Fruit fly (Drosophila melanogaster) whole organism, embryonic: ENCODE measurements around the gene Gga.

Source experiments
- Ada2b ChIP-seq: fragments of 200-800 bp; sonication (Bioruptor generic); IDR thresholded peaks from 2 replicates; pipeline ENCODE4 v1.3.6; 2022; ENCODE audit warnings: missing biosample characterization, missing genetic modification characterization
- Aef1 ChIP-seq: fragments of 200-800 bp; sonication (Bioruptor generic); IDR thresholded peaks from 3 replicates; pipeline ENCODE4 v1.3.6; 2022; ENCODE audit warnings: missing biosample characterization, missing genetic modification characterization
- CG1024 ChIP-seq: fragments of 200-800 bp; sonication (Bioruptor generic); IDR thresholded peaks from 2 replicates; pipeline ENCODE4 v1.3.6; 2022; ENCODE audit warnings: missing biosample characterization, missing genetic modification characterization
- CG12071 ChIP-seq: fragments of 200-800 bp; sonication (Bioruptor generic); optimal IDR thresholded peaks from 3 replicates; lab custom pipeline; 2018; ENCODE audit warnings: missing biosample characterization, mild to moderate bottlenecking, missing genetic modification characterization
- CG14710 ChIP-seq: fragments of 200-800 bp; sonication (Bioruptor generic); optimal IDR thresholded peaks from 3 replicates; lab custom pipeline; 2019; ENCODE audit warnings: missing biosample characterization, mild to moderate bottlenecking, missing genetic modification characterization, moderate library complexity
- CG15073 ChIP-seq: fragments of 200-800 bp; sonication (Bioruptor generic); optimal IDR thresholded peaks from 2 replicates; lab custom pipeline; 2016; ENCODE audit warnings: missing biosample characterization, missing genetic modification characterization
- CG17328 ChIP-seq: fragments of 200-800 bp; sonication (Bioruptor generic); IDR thresholded peaks from 2 replicates; pipeline ENCODE4 v1.3.6; 2022; ENCODE audit warnings: missing biosample characterization, missing genetic modification characterization
- CG17568 ChIP-seq: fragments of 200-800 bp; sonication (Bioruptor generic); optimal IDR thresholded peaks from 2 replicates; lab custom pipeline; 2018; ENCODE audit warnings: missing biosample characterization, mild to moderate bottlenecking, missing genetic modification characterization, moderate library complexity
- CG18262 ChIP-seq: fragments of 200-800 bp; optimal IDR thresholded peaks from 3 replicates; lab custom pipeline; 2019; ENCODE audit warnings: missing biosample characterization, mild to moderate bottlenecking, missing genetic modification characterization, moderate library complexity
- CG30431 ChIP-seq: fragments of 200-800 bp; sonication (Bioruptor generic); optimal IDR thresholded peaks from 2 replicates; lab custom pipeline; 2017; ENCODE audit warnings: missing biosample characterization, missing genetic modification characterization
- CG31441 ChIP-seq: fragments of 200-800 bp; sonication (Bioruptor generic); IDR thresholded peaks from 2 replicates; pipeline ENCODE4 v1.3.6; 2022; ENCODE audit warnings: missing biosample characterization, missing genetic modification characterization
- CG4360 ChIP-seq: fragments of 200-800 bp; sonication (Bioruptor generic); IDR thresholded peaks from 2 replicates; pipeline ENCODE4 v1.3.6; 2022; ENCODE audit warnings: missing biosample characterization, missing genetic modification characterization
- CG4820 ChIP-seq: fragments of 200-800 bp; sonication (Bioruptor generic); optimal IDR thresholded peaks from 3 replicates; lab custom pipeline; 2016; ENCODE audit warnings: missing biosample characterization, missing genetic modification characterization
- CG5180 ChIP-seq: fragments of 200-800 bp; sonication (Bioruptor generic); optimal IDR thresholded peaks from 3 replicates; lab custom pipeline; 2017; ENCODE audit warnings: missing biosample characterization, missing genetic modification characterization, mild to moderate bottlenecking, moderate library complexity, missing genetic modification reagents
- CG5245 ChIP-seq: fragments of 200-800 bp; sonication (Bioruptor generic); optimal IDR thresholded peaks from 3 replicates; lab custom pipeline; 2016; ENCODE audit warnings: missing biosample characterization, missing genetic modification characterization
- CG6254 ChIP-seq: fragments of 200-800 bp; sonication (Bioruptor generic); optimal IDR thresholded peaks from 3 replicates; lab custom pipeline; 2017; ENCODE audit warnings: mild to moderate bottlenecking, missing biosample characterization, missing genetic modification reagents, missing genetic modification characterization
- CG8478 ChIP-seq: fragments of >200 bp; optimal IDR thresholded peaks from 2 replicates; lab custom pipeline; 2018
- CG9797 ChIP-seq: fragments of 200-800 bp; sonication (Bioruptor generic); optimal IDR thresholded peaks from 3 replicates; lab custom pipeline; 2018; ENCODE audit warnings: missing biosample characterization, mild to moderate bottlenecking, missing genetic modification characterization
- CG9932 ChIP-seq: fragments of 200-800 bp; sonication (Bioruptor generic); IDR thresholded peaks from 2 replicates; pipeline ENCODE4 v1.3.6; 2022; ENCODE audit warnings: missing biosample characterization, missing genetic modification characterization
- CTCF ChIP-seq: fragments of 200-800 bp; sonication (Bioruptor generic); optimal IDR thresholded peaks from 2 replicates; lab custom pipeline; 2017; ENCODE audit warnings: missing biosample characterization, mild to moderate bottlenecking, missing genetic modification characterization, moderate library complexity
- Chrac-16 ChIP-seq: fragments of 200-800 bp; sonication (Bioruptor generic); optimal IDR thresholded peaks from 3 replicates; lab custom pipeline; 2016; ENCODE audit warnings: missing biosample characterization, missing genetic modification characterization
- Eip74EF ChIP-seq, 2 experiments: fragments of 200-800 bp in 1 of 2; fragments of >200 bp in 1 of 2; sonication (Bioruptor generic) in 1 of 2; optimal IDR thresholded peaks; 2 replicates each; lab custom pipeline; 2017 to 2019; ENCODE audit warnings: missing biosample characterization in 2 of 2, missing genetic modification characterization in 2 of 2, mild to moderate bottlenecking in 1 of 2, moderate library complexity in 1 of 2
- Fer1 ChIP-seq: fragments of 200-800 bp; sonication (Bioruptor generic); optimal IDR thresholded peaks from 2 replicates; lab custom pipeline; 2017; ENCODE audit warnings: missing biosample characterization, mild to moderate bottlenecking, missing genetic modification characterization
- GATAe ChIP-seq: fragments of 200-800 bp; sonication (Bioruptor generic); conservative IDR thresholded peaks from 2 replicates; pipeline ENCODE4 v1.3.6; 2022; ENCODE audit warnings: missing biosample characterization, missing genetic modification characterization
- Gug ChIP-seq: fragments of 200-800 bp; sonication (Bioruptor generic); IDR thresholded peaks from 4 replicates; pipeline ENCODE4 v1.3.6; 2022; ENCODE audit warnings: missing biosample characterization, missing genetic modification characterization
- HHEX ChIP-seq: fragments of 200-800 bp; sonication (Bioruptor generic); optimal IDR thresholded peaks from 3 replicates; lab custom pipeline; 2017; ENCODE audit warnings: missing biosample characterization, mild to moderate bottlenecking, missing genetic modification characterization, missing genetic modification reagents
- Jarid2 ChIP-seq: fragments of 200-800 bp; sonication (Bioruptor generic); optimal IDR thresholded peaks from 3 replicates; lab custom pipeline; 2017; ENCODE audit warnings: mild to moderate bottlenecking, missing biosample characterization, missing genetic modification reagents, missing genetic modification characterization
- Lpt ChIP-seq: fragments of >200 bp; optimal IDR thresholded peaks from 2 replicates; lab custom pipeline; 2018; ENCODE audit warnings: missing biosample characterization, missing genetic modification characterization
- Rx ChIP-seq: fragments of 200-800 bp; sonication (Bioruptor generic); IDR thresholded peaks from 2 replicates; pipeline ENCODE4 v1.3.6; 2022; ENCODE audit warnings: missing biosample characterization, missing genetic modification characterization
- ash1 ChIP-seq: fragments of 200-800 bp; sonication (Bioruptor generic); optimal IDR thresholded peaks from 2 replicates; lab custom pipeline; 2018; ENCODE audit warnings: missing biosample characterization, mild to moderate bottlenecking, missing genetic modification characterization
- bsh ChIP-seq, 2 experiments: fragments of 200-800 bp; sonication (Bioruptor generic); optimal IDR thresholded peaks; 2 replicates each; lab custom pipeline; 2017 to 2018; ENCODE audit warnings: mild to moderate bottlenecking in 2 of 2, missing biosample characterization in 2 of 2, missing genetic modification characterization in 2 of 2, moderate library complexity in 1 of 2
- chif ChIP-seq, 2 experiments: fragments of 200-800 bp; sonication (Bioruptor generic); optimal IDR thresholded peaks; 3 replicates each; lab custom pipeline; 2016; ENCODE audit warnings: missing biosample characterization in 2 of 2, missing genetic modification characterization in 2 of 2
- ci ChIP-seq: fragments of 200-800 bp; sonication (Bioruptor generic); IDR thresholded peaks from 3 replicates; pipeline ENCODE4 v1.3.6; 2022; ENCODE audit warnings: missing biosample characterization, missing genetic modification characterization
- crol ChIP-seq: fragments of 200-800 bp; sonication (Bioruptor generic); IDR thresholded peaks from 2 replicates; pipeline ENCODE4 v1.3.6; 2022; ENCODE audit warnings: missing biosample characterization, missing genetic modification characterization
- dimm ChIP-seq: fragments of 200-800 bp; sonication (Bioruptor generic); IDR thresholded peaks from 2 replicates; pipeline ENCODE4 v1.3.6; 2022; ENCODE audit warnings: missing biosample characterization, missing genetic modification characterization
- ewg ChIP-seq: fragments of 200-800 bp; sonication (Bioruptor generic); optimal IDR thresholded peaks from 3 replicates; lab custom pipeline; 2017; ENCODE audit warnings: mild to moderate bottlenecking, missing biosample characterization, missing genetic modification reagents, missing genetic modification characterization
- fd64A ChIP-seq: fragments of 200-800 bp; sonication (Bioruptor generic); optimal IDR thresholded peaks from 3 replicates; lab custom pipeline; 2018; ENCODE audit warnings: missing biosample characterization, mild to moderate bottlenecking, missing genetic modification characterization
- grau ChIP-seq: fragments of 200-800 bp; optimal IDR thresholded peaks from 3 replicates; lab custom pipeline; 2019; ENCODE audit warnings: missing biosample characterization, mild to moderate bottlenecking, missing genetic modification characterization, moderate library complexity
- her ChIP-seq: fragments of 200-800 bp; sonication (Bioruptor generic); optimal IDR thresholded peaks from 2 replicates; lab custom pipeline; 2016; ENCODE audit warnings: missing biosample characterization, missing genetic modification characterization
- kah ChIP-seq: fragments of 200-800 bp; sonication (Bioruptor generic); optimal IDR thresholded peaks from 2 replicates; lab custom pipeline; 2018; ENCODE audit warnings: missing biosample characterization, mild to moderate bottlenecking, missing genetic modification characterization
- kni ChIP-seq: fragments of 200-800 bp; sonication (Bioruptor generic); optimal IDR thresholded peaks from 3 replicates; lab custom pipeline; 2017; ENCODE audit warnings: mild to moderate bottlenecking, missing biosample characterization, missing genetic modification reagents, missing genetic modification characterization
- lab ChIP-seq: fragments of 200-800 bp; sonication (Bioruptor generic); optimal IDR thresholded peaks from 3 replicates; lab custom pipeline; 2017; ENCODE audit warnings: missing biosample characterization, missing genetic modification characterization, mild to moderate bottlenecking, moderate library complexity, missing genetic modification reagents
- odd ChIP-seq: fragments of 200-800 bp; sonication (Bioruptor generic); optimal IDR thresholded peaks from 2 replicates; lab custom pipeline; 2017; ENCODE audit warnings: missing biosample characterization, mild to moderate bottlenecking, missing genetic modification characterization
- otp ChIP-seq: fragments of 200-800 bp; sonication (Bioruptor generic); IDR thresholded peaks from 3 replicates; pipeline ENCODE4, ENCODE4 v1.3.6; 2022; ENCODE audit warnings: missing biosample characterization, missing genetic modification characterization
- row ChIP-seq: fragments of 200-800 bp; sonication (Bioruptor generic); IDR thresholded peaks from 3 replicates; pipeline ENCODE4 v1.3.6; 2022; ENCODE audit warnings: missing biosample characterization, missing genetic modification characterization
- sisA ChIP-seq: fragments of 200-800 bp; sonication (Bioruptor generic); IDR thresholded peaks from 2 replicates; pipeline ENCODE4 v1.3.6; 2022; ENCODE audit warnings: missing biosample characterization, missing genetic modification characterization
- stc ChIP-seq: fragments of 200-800 bp; sonication (Bioruptor generic); IDR thresholded peaks from 2 replicates; pipeline ENCODE4 v1.3.6; 2022; ENCODE audit warnings: missing biosample characterization, missing genetic modification characterization
- tap ChIP-seq: fragments of 200-800 bp; optimal IDR thresholded peaks from 3 replicates; lab custom pipeline; 2019; ENCODE audit warnings: missing biosample characterization, mild to moderate bottlenecking, missing genetic modification characterization, moderate library complexity
- tgo ChIP-seq: fragments of 200-800 bp; sonication (Bioruptor generic); IDR thresholded peaks from 3 replicates; pipeline ENCODE4 v1.3.6; 2022; ENCODE audit warnings: missing biosample characterization, missing genetic modification characterization
- vnd ChIP-seq: fragments of 200-800 bp; sonication (Bioruptor generic); IDR thresholded peaks from 3 replicates; pipeline ENCODE4 v1.3.6; 2022; ENCODE audit warnings: missing biosample characterization, missing genetic modification characterization; ENCODE audit not compliant: partially characterized antibody
- zen2 ChIP-seq: fragments of 200-800 bp; sonication (Bioruptor generic); IDR thresholded peaks from 3 replicates; pipeline ENCODE4 v1.3.6; 2022; ENCODE audit warnings: missing biosample characterization, missing genetic modification characterization; ENCODE audit not compliant: partially characterized antibody

Gene Gga

DNA sequence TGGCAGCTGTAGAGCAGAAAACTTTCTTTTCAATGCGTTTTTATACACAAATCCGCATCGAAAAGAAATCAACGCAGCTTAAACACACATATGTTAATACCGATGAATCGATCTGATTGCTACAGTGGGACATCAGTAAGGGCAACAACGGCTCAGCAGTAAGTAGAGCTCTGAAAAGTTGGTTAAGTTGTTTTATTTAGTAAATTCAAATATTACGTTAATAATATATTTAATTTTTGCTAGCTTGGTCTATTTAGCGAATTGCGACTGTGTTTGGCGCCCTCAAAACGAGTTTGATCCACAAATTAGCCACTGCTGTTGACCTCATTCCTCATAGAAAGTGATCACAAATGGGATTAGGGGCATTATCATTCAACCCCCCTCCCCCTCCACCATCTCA, 51.2 kb downstream of the Gga start (continued):
- TF ChIP-seq odd (peak; percentile 21), CG14710 (tag; lab: Kevin White, UChicago) (peak; percentile 21), grau (tag; lab: Kevin White, UChicago) (peak; percentile 85), CG15073 (no peak), CG12071 (GFP tag; lab: Kevin White, UChicago) (peak; percentile 52), CG17568 (GFP tag; lab: Kevin White, UChicago) (peak; percentile 2), kni (GFP tag; lab: Kevin White, UChicago) (peak; percentile 60), kah (GFP tag; lab: Kevin White, UChicago) (peak; percentile 48), CG5245 (GFP tag; lab: Kevin White, UChicago) (peak; percentile 38), CG9932 (GFP tag; lab: Robert Waterston, UW) (peak; percentile 32; the same call in 1 of the 2 replicates), tgo (GFP tag; lab: Robert Waterston, UW) (peak; percentile 43; the same call in 2 of the 3 replicates), Fer1 (GFP tag; lab: Kevin White, UChicago) (peak; percentile 21), CG6254 (no peak), ash1 (GFP tag; lab: Kevin White, UChicago) (no peak), chif (GFP tag; optimal IDR thresholded peaks at IDR 0.05; lab: Kevin White, UChicago) (peak in 1 of 2 experiments; percentile 1), Gug (GFP tag; lab: Robert Waterston, UW) (peak; percentile 56; the same call in 3 of the 4 replicates), CTCF (GFP tag; lab: Kevin White, UChicago) (peak; percentile 18), otp (peak; percentile 66; the same call in 2 of the 3 replicates), ewg (GFP tag; lab: Kevin White, UChicago) (peak; percentile 58), Chrac-16 (GFP tag; lab: Kevin White, UChicago) (peak; percentile 40), CG4820 (peak; percentile 24), CG8478 (lab: Kevin White, UChicago) (no peak), CG4360 (peak; percentile 14; the same call in 1 of the 2 replicates), fd64A (GFP tag; lab: Kevin White, UChicago) (peak; percentile 32), lab (peak; percentile 66), ci (GFP tag; lab: Robert Waterston, UW) (peak; percentile 87), Aef1 (peak; percentile 44; the same call in 1 of the 3 replicates), GATAe (GFP tag; lab: Robert Waterston, UW) (no peak), CG5180 (peak; percentile 16), CG31441 (peak; percentile 70), Jarid2 (GFP tag; lab: Kevin White, UChicago) (peak; percentile 20), Eip74EF (GFP tag; optimal IDR thresholded peaks at IDR 0.05; lab: Kevin White, UChicago) (peak in 1 of 2 experiments; percentile 29), stc (GFP tag; lab: Robert Waterston, UW) (peak; percentile 42; the same call in 1 of the 2 replicates), CG1024 (0 out of 2 replicates have a peak, but pooled peaks have one; percentile 34), crol (GFP tag; lab: Robert Waterston, UW) (0 out of 2 replicates have a peak, but pooled peaks have one; percentile 30), sisA (peak; percentile 82), zen2 (GFP tag; lab: Robert Waterston, UW) (no peak), row (peak; percentile 62), CG18262 (tag; lab: Kevin White, UChicago) (peak; percentile 57), dimm (GFP tag; lab: Robert Waterston, UW) (peak; percentile 52), CG17328 (GFP tag; lab: Robert Waterston, UW) (peak; percentile 62), Rx (peak; percentile 47), Lpt (GFP tag; lab: Kevin White, UChicago) (no peak), CG9797 (no peak), CG30431 (GFP tag; lab: Kevin White, UChicago) (peak; percentile 29), HHEX (GFP tag; lab: Kevin White, UChicago) (peak; percentile 11), vnd (GFP tag; lab: Robert Waterston, UW) (no peak), tap (tag; lab: Kevin White, UChicago) (peak; percentile 39), bsh (GFP tag; optimal IDR thresholded peaks at IDR 0.05; lab: Kevin White, UChicago) (peak in 1 of 2 experiments; percentile 70), Ada2b (GFP tag; lab: Robert Waterston, UW) (peak; percentile 49; the same call in 1 of the 2 replicates), her (no peak)
